Worm (Caenorhabditis elegans) whole organism, late embryonic: ENCODE data around the gene Y69H2.1.

Experiments used
- T23F11.4 ChIP-seq: fragments of 200-800 bp; sonication (Bioruptor generic); optimal IDR thresholded peaks from 2 replicates; lab custom pipeline; 2018; ENCODE audit warnings: mild to moderate bottlenecking, missing genetic modification characterization, missing compliant biosample characterization
- ama-1 ChIP-seq: fragments of 150-350 bp; optimal IDR thresholded peaks from 2 replicates; lab custom pipeline; 2014
- elt-2 ChIP-seq: sonication (generic microtip); optimal IDR thresholded peaks from 2 replicates; lab custom pipeline; 2016; ENCODE audit warnings: missing genetic modification reagents, missing genetic modification characterization, missing compliant biosample characterization
- eyg-1 ChIP-seq: sonication (generic microtip); optimal IDR thresholded peaks from 2 replicates; lab custom pipeline; 2016; ENCODE audit warnings: missing genotype, missing genetic modification characterization, missing compliant biosample characterization
- lim-6 ChIP-seq: sonication (generic microtip); optimal IDR thresholded peaks from 2 replicates; lab custom pipeline; 2016; ENCODE audit warnings: missing genetic modification characterization, missing compliant biosample characterization
- pha-4 ChIP-seq: fragments of 150-350 bp; optimal IDR thresholded peaks from 2 replicates; lab custom pipeline; 2018; ENCODE audit warnings: missing biosample characterization, missing genetic modification reagents, missing genetic modification characterization
- pqm-1 ChIP-seq: sonication (generic microtip); optimal IDR thresholded peaks from 2 replicates; lab custom pipeline; 2016; ENCODE audit warnings: missing genetic modification characterization, missing compliant biosample characterization
- ref-2 ChIP-seq: sonication (generic microtip); optimal IDR thresholded peaks from 2 replicates; lab custom pipeline; 2016; ENCODE audit warnings: missing genetic modification characterization, missing compliant biosample characterization
- sdc-2 ChIP-seq: sonication (generic microtip); optimal IDR thresholded peaks from 2 replicates; lab custom pipeline; 2016; ENCODE audit warnings: missing genotype, missing genetic modification characterization, missing compliant biosample characterization
- sox-2 ChIP-seq: fragments of 200-800 bp; sonication (Bioruptor generic); IDR thresholded peaks from 2 replicates; pipeline ENCODE4 v1.3.6; 2022; ENCODE audit warnings: missing genetic modification reagents, missing genetic modification characterization, missing compliant biosample characterization
- tbx-2 ChIP-seq: sonication (generic microtip); optimal IDR thresholded peaks from 2 replicates; lab custom pipeline; 2016; ENCODE audit warnings: missing genetic modification characterization, missing compliant biosample characterization

- no peak for TF ChIP-seq lim-6 (tag; lab: Kevin White, UChicago)
- no peak for TF ChIP-seq pha-4 (tag; lab: Kevin White, UChicago)
- TF ChIP-seq ama-1: no peak
- TF ChIP-seq elt-2 (tag; lab: Kevin White, UChicago): no peak
- TF ChIP-seq sox-2 (GFP tag; lab: Robert Waterston, UW): no peak
- TF ChIP-seq eyg-1: no peak
- TF ChIP-seq pqm-1 (tag; lab: Kevin White, UChicago): no peak
- TF ChIP-seq ref-2: no peak
- no peak for TF ChIP-seq tbx-2 (tag; lab: Kevin White, UChicago)
- no peak for TF ChIP-seq sdc-2 (tag; lab: Kevin White, UChicago)
- TF ChIP-seq T23F11.4 (GFP tag; lab: Kevin White, UChicago): no peak
Observed at ce11 chrV:18639601-18640354, 17.4 kb upstream of the Y69H2.1 start, which contains the start of gene egas-1.
